Fruit fly (Drosophila melanogaster) whole organism: ENCODE measurements around the gene CG44215.

Experiments
- CG8478 ChIP-seq: fragments of >200 bp; optimal IDR thresholded peaks from 2 replicates; lab custom pipeline; 2018; ENCODE audit warnings: inconsistent platforms
- psq ChIP-seq: fragments of >200 bp; optimal IDR thresholded peaks from 2 replicates; lab custom pipeline; 2017

DNA sequence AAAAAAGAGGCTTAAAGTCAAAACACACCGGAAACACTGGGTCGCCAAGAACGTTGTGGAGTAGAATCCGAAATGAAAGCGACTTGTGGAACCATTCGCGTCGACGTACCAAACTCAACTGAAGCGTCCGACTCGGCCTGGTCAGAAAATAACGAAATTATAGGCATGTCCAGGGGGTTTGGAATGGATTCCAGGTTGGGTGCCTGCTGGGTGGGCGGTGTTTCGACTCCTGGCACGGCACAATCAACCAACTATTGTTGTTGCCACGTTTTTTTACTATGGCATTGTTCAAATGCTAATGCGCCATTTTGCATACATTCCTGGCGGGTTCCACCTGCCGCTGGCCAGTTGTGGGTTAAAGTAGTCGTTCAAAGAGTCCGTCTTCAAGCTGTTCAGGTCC, 35.9 kb downstream of the CG44215 start, which contains the start of gene Kif19A:
- TF ChIP-seq CG8478 (lab: Kevin White, UChicago) = no peak
- no peak for TF ChIP-seq psq
